Worm (Caenorhabditis elegans): ENCODE measurements around the gene adh-1.

Gene adh-1

DNA sequence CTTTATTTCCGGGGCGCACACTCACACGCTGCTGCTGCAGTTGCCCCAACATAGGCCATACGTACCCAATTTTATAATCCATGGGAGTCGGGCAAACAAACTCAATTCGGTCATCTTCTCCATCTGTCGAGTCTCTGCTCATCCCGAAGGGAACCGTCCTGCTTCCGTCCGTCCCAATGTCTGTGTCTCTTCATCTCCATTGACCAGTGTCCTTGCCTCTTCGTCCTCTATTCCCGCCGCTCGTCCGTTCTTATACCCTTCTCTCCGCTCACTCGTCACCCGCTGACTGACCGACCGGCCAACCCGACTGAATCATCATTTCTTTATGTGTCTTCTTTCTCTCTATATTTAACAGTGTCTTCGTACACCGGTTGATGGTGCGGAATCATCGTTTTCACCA lies 43.2 kb upstream of the adh-1 start:
- TF ChIP-seq ceh-82 (tag; optimal IDR thresholded peaks at IDR 0.05): peak in 1 of 3 experiments; percentile 31
- peak; percentile 17 for TF ChIP-seq swsn-7 (tag; optimal IDR thresholded peaks at IDR 0.05)
- TF ChIP-seq fos-1 (tag; optimal IDR thresholded peaks at IDR 0.05): peak; percentile 5
- TF ChIP-seq hlh-4 (tag; optimal IDR thresholded peaks at IDR 0.05): no peak
- peak; percentile 60 for TF ChIP-seq blmp-1 (tag; optimal IDR thresholded peaks at IDR 0.05)
- no peak for TF ChIP-seq elt-3 (tag; optimal IDR thresholded peaks at IDR 0.05)
- no peak for TF ChIP-seq irx-1 (tag; optimal IDR thresholded peaks at IDR 0.05)
- peak; percentile 30 for TF ChIP-seq nhr-47 (tag; optimal IDR thresholded peaks at IDR 0.05)
- TF ChIP-seq nhr-20 (tag; optimal IDR thresholded peaks at IDR 0.05): peak; percentile 11
- TF ChIP-seq grh-1 (GFP tag; IDR thresholded peaks at IDR 0.05): no peak
- TF ChIP-seq ces-1 (GFP tag; optimal IDR thresholded peaks at IDR 0.05): no peak
- no peak for TF ChIP-seq C16A3.4 (tag; optimal IDR thresholded peaks at IDR 0.05)
- peak; percentile 59 for TF ChIP-seq skn-1 (tag; optimal IDR thresholded peaks at IDR 0.05)
- TF ChIP-seq efl-1 (optimal IDR thresholded peaks at IDR 0.05): no peak
- TF ChIP-seq efl-1 (GFP tag; optimal IDR thresholded peaks at IDR 0.05 in 1 of 2): peak in 1 of 2 experiments; percentile 33
- TF ChIP-seq jun-1 (tag; optimal IDR thresholded peaks at IDR 0.05): no peak
- no peak for TF ChIP-seq ama-1 (optimal IDR thresholded peaks at IDR 0.05)
- no peak for TF ChIP-seq aha-1 (tag; optimal IDR thresholded peaks at IDR 0.05)
- TF ChIP-seq snu-23 (GFP tag; optimal IDR thresholded peaks at IDR 0.05): peak; percentile 37
- peak in 1 of 2 experiments; percentile 8 for TF ChIP-seq lsy-2 (tag; optimal IDR thresholded peaks at IDR 0.05)
- peak in 1 of 2 experiments; percentile 17 for TF ChIP-seq ztf-11 (tag; optimal IDR thresholded peaks at IDR 0.05)
- peak; percentile 38 for TF ChIP-seq snpc-4 (tag; optimal IDR thresholded peaks at IDR 0.05)
- peak; percentile 94 for TF ChIP-seq lin-14 (GFP tag; optimal IDR thresholded peaks at IDR 0.05)
- no peak for TF ChIP-seq pax-3 (tag; optimal IDR thresholded peaks at IDR 0.05)
- peak in 1 of 2 experiments; percentile 7 for TF ChIP-seq mdl-1 (tag; optimal IDR thresholded peaks at IDR 0.05)
- TF ChIP-seq alr-1 (tag; optimal IDR thresholded peaks at IDR 0.05; ENCODE audit: borderline replicate concordance): no peak
- peak; percentile 60 for TF ChIP-seq mep-1 (tag; optimal IDR thresholded peaks at IDR 0.05)
- 0 out of 2 replicates have a peak, but pooled peaks have one; percentile 8 for TF ChIP-seq mab-9 (GFP tag; IDR thresholded peaks at IDR 0.05)
- peak; percentile 19 for TF ChIP-seq nhr-90 (tag; optimal IDR thresholded peaks at IDR 0.05; ENCODE audit: poor library complexity)
- TF ChIP-seq lin-35 (GFP tag; optimal IDR thresholded peaks at IDR 0.05): peak; percentile 38 to 43
- no peak for TF ChIP-seq sox-4 (tag; optimal IDR thresholded peaks at IDR 0.05)
- peak; percentile 30 for TF ChIP-seq rnt-1 (tag; optimal IDR thresholded peaks at IDR 0.05)

DNA sequence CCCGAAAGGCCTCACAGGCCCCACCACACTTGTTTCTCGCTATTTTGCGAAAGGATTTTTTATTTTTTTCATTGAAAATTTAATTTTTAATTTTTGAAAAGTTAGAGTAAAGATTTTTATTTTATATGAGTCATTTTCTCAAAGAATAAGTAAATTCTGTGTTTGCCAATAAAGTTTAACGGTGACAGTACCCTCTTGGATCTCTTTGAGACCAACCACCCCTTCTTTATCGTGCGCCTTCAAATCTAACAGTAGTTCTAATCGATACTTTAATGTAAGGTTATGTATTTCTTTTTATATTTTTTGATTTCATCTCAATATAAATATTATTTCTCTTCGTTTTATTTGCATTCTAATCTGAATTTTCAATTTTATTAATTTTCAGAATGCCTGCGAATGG lies 42.6 kb upstream of the adh-1 start, which contains the start of gene hmp-1:
Gene hmp-1, plus strand, starts transcription at position 380 of the 400 bp plus-strand sequence.
- TF ChIP-seq efl-1 (optimal IDR thresholded peaks at IDR 0.05) (no peak), efl-1 (GFP tag; optimal IDR thresholded peaks at IDR 0.05 in 1 of 2) (peak in 1 of 2 experiments; percentile 38), egl-13 (tag; optimal IDR thresholded peaks at IDR 0.05) (no peak)

DNA sequence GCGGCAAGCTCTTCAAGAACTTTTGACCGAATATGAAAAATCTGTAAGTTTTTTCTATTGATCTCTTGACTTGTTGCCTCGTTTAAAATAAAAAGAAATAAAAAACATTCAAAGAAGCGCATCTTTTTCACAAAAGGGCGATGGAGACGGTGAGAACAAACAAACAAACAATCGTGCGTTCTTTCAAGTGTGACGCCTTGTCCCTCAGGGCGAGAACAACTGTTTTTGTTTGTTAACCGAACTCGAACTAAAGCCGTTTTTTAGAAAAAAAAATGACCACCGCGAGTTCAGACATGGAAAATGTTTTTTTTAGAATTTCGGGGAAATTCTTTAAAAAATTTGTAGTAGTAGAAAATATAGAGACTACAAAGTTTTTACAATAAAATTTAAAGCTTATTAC lies 41.1 kb upstream of the adh-1 start:
- TF ChIP-seq nhr-71 (tag; optimal IDR thresholded peaks at IDR 0.05) (no peak), sptf-1 (tag; optimal IDR thresholded peaks at IDR 0.05) (no peak)

DNA sequence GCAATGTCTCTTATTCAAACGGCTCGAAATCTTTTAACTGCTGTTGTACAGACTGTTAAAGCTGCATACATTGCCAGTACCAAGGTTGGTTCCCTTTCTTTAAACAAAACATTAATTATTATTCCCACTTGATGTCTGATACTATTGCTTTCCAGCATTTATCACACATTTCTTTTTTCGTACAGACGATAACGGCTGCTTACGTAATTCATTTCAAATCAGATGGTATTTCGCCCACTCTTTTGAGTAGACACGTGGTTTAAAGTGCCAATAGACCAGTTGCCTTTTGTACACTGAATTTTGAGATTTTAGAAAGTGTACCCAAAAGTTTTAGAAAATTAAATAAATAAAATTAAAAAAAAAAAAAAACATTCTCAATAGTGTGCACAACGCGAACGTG lies 38.6 kb upstream of the adh-1 start:
- peak; percentile 72 for TF ChIP-seq elt-2 (tag; optimal IDR thresholded peaks at IDR 0.05)
- peak in 1 of 2 experiments; percentile 53 for TF ChIP-seq lin-35 (GFP tag; optimal IDR thresholded peaks at IDR 0.05)
- no peak for TF ChIP-seq efl-1 (optimal IDR thresholded peaks at IDR 0.05)
- no peak for TF ChIP-seq efl-1 (GFP tag; optimal IDR thresholded peaks at IDR 0.05 in 1 of 2)
- peak; percentile 17 for TF ChIP-seq nhr-20 (tag; optimal IDR thresholded peaks at IDR 0.05)

DNA sequence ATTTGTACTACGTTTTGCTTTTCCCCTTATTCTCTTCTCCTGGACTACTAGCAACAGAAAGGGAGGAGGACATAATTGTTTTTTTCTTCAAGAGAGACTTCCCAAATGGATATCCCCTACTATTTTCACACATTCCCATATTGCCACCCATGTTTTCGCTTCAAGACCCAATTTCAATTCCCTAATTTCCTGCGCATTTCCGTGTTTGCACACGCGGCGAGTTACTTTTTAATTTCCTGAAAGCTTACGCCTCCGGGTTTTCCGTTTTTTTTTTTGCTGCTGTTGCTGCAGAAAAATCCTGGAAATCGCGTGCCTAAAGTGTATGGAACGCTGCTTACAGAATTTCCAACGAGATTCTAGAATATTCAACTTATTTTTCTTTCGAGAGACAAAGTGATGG lies 35.7 kb upstream of the adh-1 start:
- peak; percentile 24 for TF ChIP-seq lin-14 (GFP tag; optimal IDR thresholded peaks at IDR 0.05)
- peak; percentile 34 for TF ChIP-seq nhr-47 (tag; optimal IDR thresholded peaks at IDR 0.05)
- TF ChIP-seq tbx-2 (tag; optimal IDR thresholded peaks at IDR 0.05): no peak
- TF ChIP-seq fkh-8 (tag; optimal IDR thresholded peaks at IDR 0.05): peak; percentile 60
- TF ChIP-seq C34B4.2 (tag; optimal IDR thresholded peaks at IDR 0.05): no peak
- no peak for TF ChIP-seq efl-1 (optimal IDR thresholded peaks at IDR 0.05)
- TF ChIP-seq efl-1 (GFP tag; optimal IDR thresholded peaks at IDR 0.05 in 1 of 2): peak in 1 of 2 experiments; percentile 83
- no peak for TF ChIP-seq snu-23 (GFP tag; optimal IDR thresholded peaks at IDR 0.05)
- TF ChIP-seq egl-27 (tag; optimal IDR thresholded peaks at IDR 0.05): no peak
- TF ChIP-seq F16B12.6 (tag; optimal IDR thresholded peaks at IDR 0.05): no peak

All from whole organism, L1 larva.